Worm (Caenorhabditis elegans): ENCODE data around the gene srg-26.

srg-26 gene

DNA sequence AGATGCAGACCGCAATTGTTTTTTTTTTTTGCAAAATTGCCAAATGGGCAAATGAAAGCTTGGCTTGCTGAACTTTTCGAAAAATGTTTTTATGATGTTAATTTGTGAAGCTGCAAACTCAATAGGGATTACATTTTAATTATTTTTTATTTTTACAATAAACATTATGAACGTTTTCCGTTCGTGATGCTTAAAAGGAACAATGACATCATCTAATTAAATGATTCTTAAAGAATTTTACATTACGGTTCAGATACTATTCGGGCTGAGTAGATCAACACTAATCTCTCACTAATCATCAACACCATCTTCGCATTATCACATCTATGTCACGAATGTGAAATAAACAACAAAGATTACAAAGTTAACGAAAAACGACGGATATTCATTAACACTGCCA is 18.6 kb upstream of the srg-26 start, which contains the start of gene C10G8.3:
Gene C10G8.3 (plus strand): TSS at position 301 of the 400 bp plus-strand sequence.
- TF ChIP-seq lsy-2 (tag; optimal IDR thresholded peaks at IDR 0.05) (no peak), nhr-23 (tag; optimal IDR thresholded peaks at IDR 0.05) (no peak), gmeb-1 (tag; optimal IDR thresholded peaks at IDR 0.05) (no peak), fos-1 (tag; optimal IDR thresholded peaks at IDR 0.05) (no peak), zag-1 (tag; optimal IDR thresholded peaks at IDR 0.05) (no peak), R02D3.7 (tag; optimal IDR thresholded peaks at IDR 0.05) (no peak), mab-5 (tag; optimal IDR thresholded peaks at IDR 0.05) (no peak), unc-55 (GFP tag; optimal IDR thresholded peaks at IDR 0.05) (no peak), elt-3 (tag; optimal IDR thresholded peaks at IDR 0.05) (no peak), ztf-4 (tag; optimal IDR thresholded peaks at IDR 0.05) (no peak), mbf-1 (tag; optimal IDR thresholded peaks at IDR 0.05) (no peak), F13H6.1 (tag; optimal IDR thresholded peaks at IDR 0.05) (no peak)

DNA sequence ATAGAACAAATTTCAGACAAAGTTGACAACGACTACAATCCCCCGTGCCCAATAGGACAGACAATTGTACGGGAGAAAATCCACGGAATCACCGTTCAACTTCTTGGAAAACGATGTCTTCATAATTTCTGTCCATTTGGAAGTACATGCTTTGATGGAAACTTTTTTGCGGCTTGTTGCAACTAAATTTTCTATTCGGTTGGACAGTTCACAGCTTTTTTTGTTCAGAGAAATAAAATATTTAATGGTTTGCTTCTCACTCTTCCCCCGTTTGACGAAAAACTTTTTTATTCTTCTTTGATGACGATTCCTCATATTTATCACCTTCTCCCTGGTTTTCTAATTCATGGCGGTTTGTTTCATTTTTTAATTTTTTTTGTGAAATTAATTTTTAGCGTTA is 17.0 kb upstream of the srg-26 start, which contains the start of gene C10G8.2:
Gene C10G8.2 (plus strand): TSS at position 301 of the 400 bp plus-strand sequence.
- TF ChIP-seq nhr-237 (tag; optimal IDR thresholded peaks at IDR 0.05) (no peak), lsy-2 (tag; optimal IDR thresholded peaks at IDR 0.05) (no peak), peb-1 (tag; optimal IDR thresholded peaks at IDR 0.05) (no peak), elt-1 (tag; optimal IDR thresholded peaks at IDR 0.05) (no peak), snpc-4 (tag; optimal IDR thresholded peaks at IDR 0.05) (no peak), F13H6.1 (tag; optimal IDR thresholded peaks at IDR 0.05) (no peak), lin-11 (tag; optimal IDR thresholded peaks at IDR 0.05) (no peak)

DNA sequence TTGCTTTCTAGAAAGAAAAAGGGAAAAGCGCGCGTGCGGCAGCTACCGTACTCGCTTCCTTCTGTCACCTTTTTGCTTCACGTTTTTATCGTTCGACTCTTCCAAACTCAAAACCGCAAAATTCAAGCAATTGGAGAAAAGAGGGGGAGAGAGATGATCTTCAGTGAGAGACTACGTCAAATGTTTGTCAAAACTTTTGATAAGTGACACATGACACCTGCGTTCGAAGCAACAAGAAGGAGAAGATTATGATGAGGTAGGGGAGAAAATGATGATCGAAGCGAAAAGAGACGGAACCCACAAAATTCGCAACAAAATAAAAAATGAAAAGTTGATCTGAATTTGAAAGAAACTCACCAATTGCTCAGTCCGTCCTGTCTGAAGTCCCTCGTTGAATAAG is 12.7 kb upstream of the srg-26 start:
- no peak for TF ChIP-seq nhr-23 (tag; optimal IDR thresholded peaks at IDR 0.05)
- TF ChIP-seq elt-3 (tag; optimal IDR thresholded peaks at IDR 0.05): no peak
- no peak for TF ChIP-seq Y55F3AM.14 (GFP tag; optimal IDR thresholded peaks at IDR 0.05)
- no peak for TF ChIP-seq dmd-4 (tag; optimal IDR thresholded peaks at IDR 0.05)
- no peak for TF ChIP-seq nhr-6 (tag; optimal IDR thresholded peaks at IDR 0.05)
- TF ChIP-seq nhr-10 (tag; optimal IDR thresholded peaks at IDR 0.05): no peak
- TF ChIP-seq nhr-21 (tag; optimal IDR thresholded peaks at IDR 0.05): no peak
- TF ChIP-seq unc-62 (GFP tag; optimal IDR thresholded peaks at IDR 0.05): no peak
- TF ChIP-seq elt-1 (tag; optimal IDR thresholded peaks at IDR 0.05): no peak
- TF ChIP-seq lin-39 (tag; optimal IDR thresholded peaks at IDR 0.05): no peak

DNA sequence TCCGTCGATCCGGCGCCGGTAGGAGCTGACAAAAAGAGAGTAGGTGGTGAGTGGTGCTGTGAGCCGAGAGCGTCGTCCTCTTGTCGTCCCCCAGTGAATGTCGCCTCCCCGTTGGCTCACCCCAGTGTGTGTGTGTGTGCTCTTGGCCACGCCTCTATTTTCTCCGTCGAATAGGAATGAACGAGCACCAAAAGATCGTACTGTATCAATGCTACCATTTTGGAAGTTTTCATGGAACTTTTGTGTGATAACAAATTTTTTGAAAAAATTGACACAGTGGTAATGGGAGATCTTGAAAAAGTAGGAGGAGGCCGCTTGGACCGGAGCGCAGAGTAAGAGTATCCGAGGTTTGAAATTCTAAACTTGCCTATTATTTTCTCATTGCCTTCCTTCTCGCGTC is 11.6 kb upstream of the srg-26 start, which contains the start of gene ceh-34:
Gene ceh-34 (minus strand): TSS at position 101 of the 400 bp plus-strand sequence.
- no peak for TF ChIP-seq mab-5 (tag; optimal IDR thresholded peaks at IDR 0.05)
- no peak for TF ChIP-seq aly-2 (tag; optimal IDR thresholded peaks at IDR 0.05)
- no peak for TF ChIP-seq crh-2 (tag; optimal IDR thresholded peaks at IDR 0.05)
- TF ChIP-seq dmd-4 (tag; optimal IDR thresholded peaks at IDR 0.05): no peak
- TF ChIP-seq sem-4 (tag; optimal IDR thresholded peaks at IDR 0.05): no peak
- TF ChIP-seq sma-9 (GFP tag; optimal IDR thresholded peaks at IDR 0.05): no peak
- no peak for TF ChIP-seq sma-9 (tag; optimal IDR thresholded peaks at IDR 0.05)
- TF ChIP-seq ceh-16 (tag; optimal IDR thresholded peaks at IDR 0.05): no peak
- no peak for TF ChIP-seq nhr-25 (tag; optimal IDR thresholded peaks at IDR 0.05)
- no peak for TF ChIP-seq ztf-11 (tag; optimal IDR thresholded peaks at IDR 0.05)

- TF ChIP-seq lsy-2 (tag; optimal IDR thresholded peaks at IDR 0.05) (peak in 1 of 2 experiments; percentile 18), blmp-1 (tag; optimal IDR thresholded peaks at IDR 0.05; ENCODE audit: insufficient read depth) (no peak), sem-4 (tag; optimal IDR thresholded peaks at IDR 0.05) (no peak), F13H6.1 (tag; optimal IDR thresholded peaks at IDR 0.05) (peak; percentile 35)
These were observed 8.3 kb upstream of the srg-26 start for ce11 chrV:5322815-5323214.

- TF ChIP-seq unc-55 (GFP tag; optimal IDR thresholded peaks at IDR 0.05) (no peak), nhr-77 (tag; optimal IDR thresholded peaks at IDR 0.05) (no peak), egl-27 (tag; optimal IDR thresholded peaks at IDR 0.05) (no peak), fos-1 (tag; optimal IDR thresholded peaks at IDR 0.05) (no peak), C34F6.9 (tag; optimal IDR thresholded peaks at IDR 0.05) (no peak), nhr-23 (tag; optimal IDR thresholded peaks at IDR 0.05) (no peak)
These were observed 6.5 kb upstream of the srg-26 start, which contains the start of gene ceh-33 for ce11 chrV:5324566-5324965. ceh-33 (minus strand) TSS chrV:5324666.
